Fruit fly (Drosophila melanogaster): ENCODE measurements around the gene Dip-B.

The Dip-B gene

dm6 chr3R:13831596-13832119 is 49.6 kb downstream of the Dip-B start (continued):
- TF ChIP-seq Blimp-1 (GFP tag; optimal IDR thresholded peaks at IDR 0.05) (peak; percentile 86), CG11695 (GFP tag; IDR thresholded peaks at IDR 0.05) (peak; percentile 60; the same call in 2 of the 3 replicates), CG15073 (GFP tag; optimal IDR thresholded peaks at IDR 0.05) (no peak), odd (GFP tag; optimal IDR thresholded peaks at IDR 0.05) (peak; percentile 64), usp (GFP tag; optimal IDR thresholded peaks at IDR 0.05) (no peak), CG13894 (tag; optimal IDR thresholded peaks at IDR 0.05) (no peak), CG12236 (GFP tag; optimal IDR thresholded peaks at IDR 0.05) (no peak), Kr (GFP tag; optimal IDR thresholded peaks at IDR 0.05) (no peak), CG8359 (GFP tag; optimal IDR thresholded peaks at IDR 0.05; ENCODE audit: borderline replicate concordance) (no peak), CG7839 (tag; optimal IDR thresholded peaks at IDR 0.05) (peak; percentile 63), CG32772 (GFP tag; IDR thresholded peaks at IDR 0.05) (0 out of 2 replicates have a peak, but pooled peaks have one; percentile 54), CG30431 (GFP tag; optimal IDR thresholded peaks at IDR 0.05) (no peak), tll (GFP tag; optimal IDR thresholded peaks at IDR 0.05) (no peak), Bdp1 (GFP tag; optimal IDR thresholded peaks at IDR 0.05) (no peak), CG14667 (GFP tag; IDR thresholded peaks at IDR 0.05) (no peak), CG7745 (tag; optimal IDR thresholded peaks at IDR 0.05) (no peak), pnt (GFP tag; optimal IDR thresholded peaks at IDR 0.05) (no peak), bowl (GFP tag; IDR thresholded peaks at IDR 0.05) (peak; percentile 78), CG4854 (GFP tag; optimal IDR thresholded peaks at IDR 0.05) (no peak), Taf1 (GFP tag; IDR thresholded peaks at IDR 0.05) (no peak), salm (tag; optimal IDR thresholded peaks at IDR 0.05) (peak; percentile 26), otp (GFP tag; IDR thresholded peaks at IDR 0.05) (peak; percentile 61; the same call in 1 of the 3 replicates), CG9215 (GFP tag; IDR thresholded peaks at IDR 0.05) (0 out of 2 replicates have a peak, but pooled peaks have one; percentile 25), CG7928 (GFP tag; optimal IDR thresholded peaks at IDR 0.05) (no peak), CG15269 (tag; optimal IDR thresholded peaks at IDR 0.05) (peak; percentile 66), sc (optimal IDR thresholded peaks at IDR 0.05) (no peak), sc (GFP tag; optimal IDR thresholded peaks at IDR 0.05) (peak; percentile 36), bbx (GFP tag; IDR thresholded peaks at IDR 0.05; ENCODE audit: partially characterized antibody) (no peak), CG34422 (GFP tag; IDR thresholded peaks at IDR 0.05) (peak; percentile 58; the same call in 1 of the 3 replicates), wdn (GFP tag; IDR thresholded peaks at IDR 0.05) (no peak), CG14014 (GFP tag; IDR thresholded peaks at IDR 0.05) (peak; percentile 58; the same call in 1 of the 2 replicates), chm (GFP tag; IDR thresholded peaks at IDR 0.05) (no peak), eve (GFP tag; optimal IDR thresholded peaks at IDR 0.05) (no peak), CG16863 (GFP tag; optimal IDR thresholded peaks at IDR 0.05) (no peak), CkIIα-i1 (GFP tag; IDR thresholded peaks at IDR 0.05) (no peak), gfzf (GFP tag; optimal IDR thresholded peaks at IDR 0.05) (no peak), vvl (GFP tag; IDR thresholded peaks at IDR 0.05) (peak; percentile 64; the same call in 1 of the 2 replicates), tgo (GFP tag; IDR thresholded peaks at IDR 0.05) (peak; percentile 65; the same call in 2 of the 3 replicates), CG6683 (GFP tag; optimal IDR thresholded peaks at IDR 0.05) (no peak), dmrt11E (tag; optimal IDR thresholded peaks at IDR 0.05) (peak; percentile 18), sob (GFP tag; IDR thresholded peaks at IDR 0.05) (peak; percentile 10; the same call in 1 of the 2 replicates), CrebB (tag; optimal IDR thresholded peaks at IDR 0.05) (no peak), CG10147 (GFP tag; optimal IDR thresholded peaks at IDR 0.05) (no peak), CG32532 (GFP tag; IDR thresholded peaks at IDR 0.05) (peak; percentile 53; the same call in 1 of the 2 replicates), CG9727 (GFP tag; optimal IDR thresholded peaks at IDR 0.05) (no peak), ci (GFP tag; IDR thresholded peaks at IDR 0.05) (peak; percentile 91), Hr51 (GFP tag; optimal IDR thresholded peaks at IDR 0.05) (peak in 1 of 2 experiments; percentile 76), CG10209 (GFP tag; optimal IDR thresholded peaks at IDR 0.05) (peak; percentile 48), Mad (GFP tag; optimal IDR thresholded peaks at IDR 0.05) (no peak), ara (GFP tag; IDR thresholded peaks at IDR 0.05) (no peak)

Data from whole organism, embryonic.